Worm (Caenorhabditis elegans): ENCODE results near the gene nlp-17.
A peak's percentile ranks its signal among the peaks of the same experiment; 100 is the strongest.

DNA sequence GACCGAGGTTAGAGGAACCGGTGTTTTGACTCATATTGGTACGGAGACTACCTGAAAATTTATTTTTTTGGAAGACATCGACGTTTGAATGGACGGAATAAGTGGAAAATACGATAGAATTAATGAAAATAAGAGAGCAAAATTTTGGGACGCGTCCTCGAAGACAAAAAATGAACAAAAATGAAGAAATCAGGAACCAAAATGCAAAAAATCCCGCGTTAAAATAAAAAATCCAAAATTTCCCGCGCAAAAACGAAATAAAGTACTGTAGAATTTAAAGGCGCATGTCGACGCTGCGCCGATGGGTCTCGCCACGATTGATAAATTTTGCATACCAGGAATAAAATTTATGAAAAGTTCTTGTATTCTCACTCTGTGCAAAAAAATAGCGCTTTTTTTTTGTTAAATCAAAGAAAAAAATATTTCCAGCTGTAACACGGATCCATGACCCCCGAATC is 6.6 kb upstream of the nlp-17 start, which contains the start of gene puf-3:
- TF ChIP-seq B0261.1 (tag; optimal IDR thresholded peaks at IDR 0.05) (no peak), F52B5.7 (tag; optimal IDR thresholded peaks at IDR 0.05) (no peak), tbp1 (GFP tag; optimal IDR thresholded peaks at IDR 0.05) (peak; percentile 70), dpl-1 (GFP tag; optimal IDR thresholded peaks at IDR 0.05) (peak; percentile 93), unc-62 (GFP tag; optimal IDR thresholded peaks at IDR 0.05) (no peak), T07F8.4 (tag; optimal IDR thresholded peaks at IDR 0.05) (no peak), hrde-1 (tag; optimal IDR thresholded peaks at IDR 0.05; ENCODE audit: borderline replicate concordance) (peak; percentile 24), ztf-25 (GFP tag; IDR thresholded peaks at IDR 0.05) (no peak), akir-1 (GFP tag; optimal IDR thresholded peaks at IDR 0.05) (no peak)

All from whole organism, young adult.